Fruit fly (Drosophila melanogaster) whole organism, wandering third instar larva: Measurements from ENCODE around the gene Sidpn.

Source experiments
- CrebA ChIP-seq: fragments of 200-800 bp; sonication (Bioruptor generic); optimal IDR thresholded peaks from 2 replicates; lab custom pipeline; 2016; ENCODE audit warnings: missing biosample characterization, mild to moderate bottlenecking, missing genetic modification characterization, borderline replicate concordance
- Dfd ChIP-seq: fragments of >200 bp; optimal IDR thresholded peaks from 2 replicates; lab custom pipeline; 2017; ENCODE audit warnings: missing biosample characterization, missing genetic modification characterization
- Hr83 ChIP-seq: fragments of 200-300 bp; sonication (Bioruptor generic); optimal IDR thresholded peaks from 2 replicates; lab custom pipeline; 2016; ENCODE audit warnings: missing biosample characterization, mild to moderate bottlenecking, missing genetic modification characterization, moderate library complexity; ENCODE audit not compliant: poor library complexity, severe bottlenecking
- br ChIP-seq: fragments of 200-800 bp; sonication (Bioruptor generic); optimal IDR thresholded peaks from 2 replicates; lab custom pipeline; 2016; ENCODE audit warnings: missing biosample characterization, missing genetic modification characterization
- h ChIP-seq: fragments of 200-800 bp; sonication (Bioruptor generic); optimal IDR thresholded peaks from 3 replicates; lab custom pipeline; 2016; ENCODE audit warnings: missing biosample characterization, mild to moderate bottlenecking, missing genetic modification characterization
- psq ChIP-seq: fragments of 200-800 bp; sonication (Bioruptor generic); optimal IDR thresholded peaks from 3 replicates; lab custom pipeline; 2017; ENCODE audit warnings: missing biosample characterization, mild to moderate bottlenecking, missing genetic modification characterization, moderate library complexity
- usp ChIP-seq: fragments of >200 bp; optimal IDR thresholded peaks from 2 replicates; lab custom pipeline; 2017; ENCODE audit warnings: missing biosample characterization, missing genetic modification characterization

DNA sequence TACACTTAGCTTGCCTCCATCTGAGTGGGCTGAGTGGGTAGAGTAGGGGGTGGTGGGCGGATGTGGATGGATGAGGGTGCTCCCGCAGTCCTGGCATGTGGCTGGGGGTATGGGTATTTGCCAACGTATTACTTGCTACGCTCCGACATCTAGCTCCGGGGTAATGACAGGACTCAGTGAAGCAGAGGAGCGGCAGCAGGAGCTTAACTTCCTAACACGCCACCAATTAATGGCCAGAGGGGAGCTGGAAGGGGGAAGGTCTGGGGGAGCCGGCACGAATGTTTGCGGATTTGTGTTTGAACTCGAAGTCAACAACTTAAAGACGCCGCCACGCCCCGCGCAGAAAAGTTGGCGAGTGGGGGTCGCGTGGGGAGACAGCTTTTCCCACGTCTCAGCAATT is 9.2 kb upstream of the Sidpn start:
- TF ChIP-seq usp (GFP tag; lab: Kevin White, UChicago) = no peak
- TF ChIP-seq psq (GFP tag; lab: Kevin White, UChicago) = no peak
- TF ChIP-seq Dfd (GFP tag; lab: Kevin White, UChicago) = no peak
- TF ChIP-seq CrebA (GFP tag; lab: Kevin White, UChicago) = no peak
- TF ChIP-seq br (GFP tag; lab: Kevin White, UChicago) = no peak
- no peak for TF ChIP-seq Hr83 (GFP tag; lab: Kevin White, UChicago)
- no peak for TF ChIP-seq h (GFP tag; lab: Kevin White, UChicago)
